Worm (Caenorhabditis elegans) whole organism, L1 larva: ENCODE measurements around the gene F14F7.4.

Experiments used
- Y116A8C.19 ChIP-seq: sonication (generic microtip); optimal IDR thresholded peaks from 2 replicates; lab custom pipeline; 2016; ENCODE audit warnings: missing compliant biosample characterization, missing genetic modification characterization, borderline replicate concordance
- ama-1 ChIP-seq: fragments of 150-350 bp; optimal IDR thresholded peaks from 2 replicates; lab custom pipeline; 2014
- blmp-1 ChIP-seq: fragments of 150-350 bp; optimal IDR thresholded peaks from 2 replicates; lab custom pipeline; 2014; ENCODE audit warnings: missing biosample characterization, missing genetic modification characterization
- ceh-90 ChIP-seq: sonication (generic microtip); optimal IDR thresholded peaks from 2 replicates; lab custom pipeline; 2016; ENCODE audit warnings: missing genetic modification characterization, missing compliant biosample characterization
- fkh-10 ChIP-seq: sonication (generic microtip); optimal IDR thresholded peaks from 2 replicates; lab custom pipeline; 2017; ENCODE audit warnings: missing biosample characterization, missing genetic modification reagents, missing genetic modification characterization
- mef-2 ChIP-seq: fragments of 150-350 bp; optimal IDR thresholded peaks from 2 replicates; lab custom pipeline; 2014; ENCODE audit warnings: missing biosample characterization, missing genetic modification characterization
- pag-3 ChIP-seq: sonication (generic microtip); optimal IDR thresholded peaks from 2 replicates; lab custom pipeline; 2017; ENCODE audit warnings: missing genetic modification characterization, mild to moderate bottlenecking, missing compliant biosample characterization, antibody characterized with exemption, borderline replicate concordance; ENCODE audit not compliant: insufficient read depth
- rnt-1 ChIP-seq: sonication (generic microtip); optimal IDR thresholded peaks from 2 replicates; lab custom pipeline; 2016; ENCODE audit warnings: mild to moderate bottlenecking, missing genetic modification characterization, moderate library complexity, missing compliant biosample characterization
- ztf-11 ChIP-seq, 2 experiments: sonication (generic microtip); optimal IDR thresholded peaks; 2 replicates each; lab custom pipeline; 2016 to 2017; ENCODE audit warnings: missing genetic modification characterization in 2 of 2, missing biosample characterization in 1 of 2, missing compliant biosample characterization in 1 of 2

- no peak for TF ChIP-seq ama-1 (lab: Kevin White, UChicago)
- TF ChIP-seq pag-3 (tag; lab: Kevin White, UChicago): no peak
- TF ChIP-seq rnt-1: no peak
- TF ChIP-seq Y116A8C.19 (tag; lab: Kevin White, UChicago): no peak
- no peak for TF ChIP-seq ztf-11 (tag; optimal IDR thresholded peaks at IDR 0.05; lab: Kevin White, UChicago)
- no peak for TF ChIP-seq mef-2 (tag; lab: Kevin White, UChicago)
- no peak for TF ChIP-seq blmp-1
- no peak for TF ChIP-seq fkh-10 (GFP tag; lab: Kevin White, UChicago)
- no peak for TF ChIP-seq ceh-90
These were observed 35.9 kb downstream of the F14F7.4 start, which contains the start of gene col-97 for ce11 chrIII:12993607-12994006.
